Fruit fly (Drosophila melanogaster): ENCODE results near the gene CG7778.

dm6 chr2L:8374235-8374634 is 27.8 kb downstream of the CG7778 start, which contains the start of gene Wdr82:
- no peak for TF ChIP-seq CG6808 (GFP tag; optimal IDR thresholded peaks at IDR 0.05)
- no peak for TF ChIP-seq fd59A (GFP tag; optimal IDR thresholded peaks at IDR 0.05)
- TF ChIP-seq salr (GFP tag; optimal IDR thresholded peaks at IDR 0.05) = no peak
- TF ChIP-seq CG11294 (GFP tag; IDR thresholded peaks at IDR 0.05) = no peak
- no peak for TF ChIP-seq Ets96B (tag; optimal IDR thresholded peaks at IDR 0.05)
- TF ChIP-seq Smox (GFP tag; optimal IDR thresholded peaks at IDR 0.05) = no peak
- no peak for TF ChIP-seq Hr38 (GFP tag; optimal IDR thresholded peaks at IDR 0.05)
- no peak for TF ChIP-seq Lpt (GFP tag; optimal IDR thresholded peaks at IDR 0.05)
- no peak for TF ChIP-seq CG15336 (GFP tag; IDR thresholded peaks at IDR 0.05)

All from whole organism, prepupa.